Fruit fly (Drosophila melanogaster) whole organism, embryonic: ENCODE results near the gene qtc.

Experiments
- Atf3 ChIP-seq: fragments of 200-800 bp; sonication (Bioruptor generic); optimal IDR thresholded peaks from 3 replicates; lab custom pipeline; 2016; ENCODE audit warnings: missing biosample characterization, missing genetic modification characterization
- BEAF-32 ChIP-seq: fragments of 200-800 bp; sonication (Bioruptor generic); optimal IDR thresholded peaks from 3 replicates; lab custom pipeline; 2017; ENCODE audit warnings: missing biosample characterization, missing genetic modification characterization, mild to moderate bottlenecking, moderate library complexity, missing genetic modification reagents
- Bgb ChIP-seq: fragments of 200-800 bp; sonication (Bioruptor generic); IDR thresholded peaks from 2 replicates; pipeline ENCODE4 v1.3.6; 2022; ENCODE audit warnings: missing biosample characterization, missing genetic modification characterization; ENCODE audit not compliant: partially characterized antibody
- Blimp-1 ChIP-seq: fragments of 200-800 bp; sonication (Bioruptor generic); optimal IDR thresholded peaks from 3 replicates; lab custom pipeline; 2018; ENCODE audit warnings: missing biosample characterization, missing genetic modification characterization, mild to moderate bottlenecking, moderate library complexity, missing genetic modification reagents
- CG10462 ChIP-seq: fragments of 200-800 bp; sonication (Bioruptor generic); optimal IDR thresholded peaks from 2 replicates; lab custom pipeline; 2016; ENCODE audit warnings: missing biosample characterization, missing genetic modification characterization
- CG11723 ChIP-seq: fragments of 200-800 bp; sonication (Bioruptor generic); optimal IDR thresholded peaks from 2 replicates; lab custom pipeline; 2017; ENCODE audit warnings: missing biosample characterization, mild to moderate bottlenecking, missing genetic modification characterization
- CG12769 ChIP-seq: fragments of 200-800 bp; sonication (Bioruptor generic); optimal IDR thresholded peaks from 2 replicates; lab custom pipeline; 2019; ENCODE audit warnings: missing biosample characterization, mild to moderate bottlenecking, missing genetic modification characterization, moderate library complexity
- CG15514 ChIP-seq: fragments of 200-800 bp; sonication (Bioruptor generic); optimal IDR thresholded peaks from 3 replicates; lab custom pipeline; 2017; ENCODE audit warnings: missing biosample characterization, missing genetic modification characterization, mild to moderate bottlenecking, moderate library complexity, missing genetic modification reagents
- CG15601 ChIP-seq: fragments of 200-800 bp; sonication (Bioruptor generic); optimal IDR thresholded peaks from 3 replicates; lab custom pipeline; 2019; ENCODE audit warnings: missing biosample characterization, mild to moderate bottlenecking, missing genetic modification characterization, moderate library complexity
- CG15696 ChIP-seq: fragments of 200-800 bp; sonication (Bioruptor generic); optimal IDR thresholded peaks from 2 replicates; lab custom pipeline; 2019; ENCODE audit warnings: missing biosample characterization, mild to moderate bottlenecking, missing genetic modification characterization, moderate library complexity
- CG17612 ChIP-seq: fragments of 200-800 bp; sonication (Bioruptor generic); IDR thresholded peaks from 2 replicates; pipeline ENCODE4 v1.3.6; 2022; ENCODE audit warnings: missing biosample characterization, missing genetic modification characterization
- CG1832 ChIP-seq: fragments of 200-800 bp; sonication (Bioruptor generic); optimal IDR thresholded peaks from 2 replicates; lab custom pipeline; 2017; ENCODE audit warnings: missing biosample characterization, mild to moderate bottlenecking, missing genetic modification characterization, inconsistent platforms
- CG18476 ChIP-seq: fragments of 200-800 bp; sonication (Bioruptor generic); optimal IDR thresholded peaks from 2 replicates; lab custom pipeline; 2016; ENCODE audit warnings: missing biosample characterization, mild to moderate bottlenecking, missing genetic modification characterization
- CG2120 ChIP-seq: fragments of 200-800 bp; sonication (Bioruptor generic); optimal IDR thresholded peaks from 3 replicates; lab custom pipeline; 2016; ENCODE audit warnings: missing biosample characterization, missing genetic modification characterization
- CG2129 ChIP-seq: fragments of 200-800 bp; sonication (Bioruptor generic); IDR thresholded peaks from 2 replicates; pipeline ENCODE4 v1.3.6; 2022; ENCODE audit warnings: missing biosample characterization, missing genetic modification characterization; ENCODE audit not compliant: partially characterized antibody
- CG2712 ChIP-seq: fragments of 200-800 bp; optimal IDR thresholded peaks from 3 replicates; lab custom pipeline; 2019; ENCODE audit warnings: missing biosample characterization, mild to moderate bottlenecking, missing genetic modification characterization, moderate library complexity
- CG30020 ChIP-seq: fragments of 200-800 bp; optimal IDR thresholded peaks from 2 replicates; lab custom pipeline; 2019; ENCODE audit warnings: missing biosample characterization, mild to moderate bottlenecking, missing genetic modification characterization, moderate library complexity
- CG31365 ChIP-seq: fragments of 200-800 bp; sonication (Bioruptor generic); optimal IDR thresholded peaks from 2 replicates; lab custom pipeline; 2018; ENCODE audit warnings: missing biosample characterization, mild to moderate bottlenecking, missing genetic modification characterization
- CG3163 ChIP-seq: fragments of 200-800 bp; sonication (Bioruptor generic); optimal IDR thresholded peaks from 3 replicates; lab custom pipeline; 2016; ENCODE audit warnings: missing biosample characterization, missing genetic modification characterization
- CG34224 ChIP-seq: fragments of 200-800 bp; sonication (Bioruptor generic); IDR thresholded peaks from 3 replicates; pipeline ENCODE4 v1.3.6; 2022; ENCODE audit warnings: missing biosample characterization, missing genetic modification characterization; ENCODE audit not compliant: partially characterized antibody
- CG42726 ChIP-seq: fragments of 200-800 bp; sonication (Bioruptor generic); IDR thresholded peaks from 2 replicates; pipeline ENCODE4 v1.3.6; 2022; ENCODE audit warnings: missing biosample characterization, missing genetic modification characterization; ENCODE audit not compliant: partially characterized antibody
- CG4854 ChIP-seq: fragments of 200-800 bp; sonication (Bioruptor generic); optimal IDR thresholded peaks from 2 replicates; lab custom pipeline; 2016; ENCODE audit warnings: missing biosample characterization, missing genetic modification characterization, inconsistent platforms
- CG6654 ChIP-seq: fragments of 200-800 bp; sonication (Bioruptor generic); optimal IDR thresholded peaks from 2 replicates; lab custom pipeline; 2017; ENCODE audit warnings: missing biosample characterization, mild to moderate bottlenecking, missing genetic modification characterization
- CG7987 ChIP-seq: fragments of 200-800 bp; sonication (Bioruptor generic); optimal IDR thresholded peaks from 2 replicates; lab custom pipeline; 2018; ENCODE audit warnings: missing biosample characterization, mild to moderate bottlenecking, missing genetic modification characterization, moderate library complexity
- CG9817 ChIP-seq: fragments of 200-800 bp; sonication (Bioruptor generic); optimal IDR thresholded peaks from 2 replicates; lab custom pipeline; 2018; ENCODE audit warnings: missing biosample characterization, mild to moderate bottlenecking, missing genetic modification characterization, moderate library complexity
- CoRest ChIP-seq: fragments of 200-800 bp; sonication (Bioruptor generic); optimal IDR thresholded peaks from 3 replicates; lab custom pipeline; 2018; ENCODE audit warnings: missing biosample characterization, mild to moderate bottlenecking, missing genetic modification characterization, moderate library complexity
- CrebB ChIP-seq: fragments of 200-800 bp; sonication (Bioruptor generic); optimal IDR thresholded peaks from 3 replicates; lab custom pipeline; 2018; ENCODE audit warnings: missing biosample characterization, mild to moderate bottlenecking, missing genetic modification characterization
- D ChIP-seq, 2 experiments: fragments of 200-800 bp in 1 of 2; fragments of >200 bp in 1 of 2; sonication (Bioruptor generic) in 1 of 2; optimal IDR thresholded peaks; 2 replicates in 1 of 2; 3 replicates in 1 of 2; lab custom pipeline; 2017; ENCODE audit warnings: mild to moderate bottlenecking in 1 of 2, missing biosample characterization in 1 of 2, missing genetic modification characterization in 1 of 2, missing genetic modification reagents in 1 of 2
- Dip3 ChIP-seq: fragments of 200-800 bp; sonication (Bioruptor generic); optimal IDR thresholded peaks from 3 replicates; lab custom pipeline; 2016; ENCODE audit warnings: missing biosample characterization, missing genetic modification characterization
- Dp ChIP-seq: fragments of 200-800 bp; sonication (Bioruptor generic); optimal IDR thresholded peaks from 2 replicates; lab custom pipeline; 2018; ENCODE audit warnings: missing biosample characterization, mild to moderate bottlenecking, missing genetic modification characterization, moderate library complexity
- Fer1 ChIP-seq: fragments of 200-800 bp; sonication (Bioruptor generic); optimal IDR thresholded peaks from 2 replicates; lab custom pipeline; 2017; ENCODE audit warnings: missing biosample characterization, mild to moderate bottlenecking, missing genetic modification characterization
- Jarid2 ChIP-seq: fragments of 200-800 bp; sonication (Bioruptor generic); optimal IDR thresholded peaks from 3 replicates; lab custom pipeline; 2017; ENCODE audit warnings: mild to moderate bottlenecking, missing biosample characterization, missing genetic modification reagents, missing genetic modification characterization
- Pdp1 ChIP-seq, 2 experiments: fragments of 200-800 bp; sonication (Bioruptor generic); optimal IDR thresholded peaks; 3 replicates each; lab custom pipeline; 2016; ENCODE audit warnings: missing biosample characterization in 2 of 2, missing genetic modification characterization in 2 of 2, mild to moderate bottlenecking in 1 of 2, moderate library complexity in 1 of 2
- Side ChIP-seq: fragments of 200-800 bp; sonication (Bioruptor generic); optimal IDR thresholded peaks from 2 replicates; lab custom pipeline; 2016; ENCODE audit warnings: missing biosample characterization, missing genetic modification characterization
- ara ChIP-seq: fragments of 200-800 bp; sonication (Bioruptor generic); IDR thresholded peaks from 2 replicates; pipeline ENCODE4 v1.3.6; 2022; ENCODE audit warnings: missing biosample characterization, missing genetic modification characterization
- ash1 ChIP-seq: fragments of 200-800 bp; sonication (Bioruptor generic); optimal IDR thresholded peaks from 2 replicates; lab custom pipeline; 2018; ENCODE audit warnings: missing biosample characterization, mild to moderate bottlenecking, missing genetic modification characterization
- en ChIP-seq: fragments of 200-800 bp; sonication (Bioruptor generic); optimal IDR thresholded peaks from 2 replicates; lab custom pipeline; 2016; ENCODE audit warnings: missing biosample characterization, missing genetic modification characterization
- gt ChIP-seq: fragments of 200-800 bp; sonication (Bioruptor generic); IDR thresholded peaks from 2 replicates; pipeline ENCODE4 v1.3.6; 2022; ENCODE audit warnings: missing biosample characterization, missing genetic modification characterization
- kah ChIP-seq: fragments of 200-800 bp; sonication (Bioruptor generic); optimal IDR thresholded peaks from 2 replicates; lab custom pipeline; 2018; ENCODE audit warnings: missing biosample characterization, mild to moderate bottlenecking, missing genetic modification characterization
- ken ChIP-seq: fragments of 200-800 bp; sonication (Bioruptor generic); IDR thresholded peaks from 3 replicates; pipeline ENCODE4 v1.3.6; 2022; ENCODE audit warnings: missing biosample characterization, missing genetic modification characterization
- kni ChIP-seq: fragments of 200-800 bp; sonication (Bioruptor generic); optimal IDR thresholded peaks from 3 replicates; lab custom pipeline; 2017; ENCODE audit warnings: mild to moderate bottlenecking, missing biosample characterization, missing genetic modification reagents, missing genetic modification characterization
- sc ChIP-seq, 3 experiments: fragments of >200 bp in 2 of 3; fragments of 200-800 bp in 1 of 3; sonication (Bioruptor generic) in 1 of 3; optimal IDR thresholded peaks; 2 replicates in 2 of 3; 3 replicates in 1 of 3; lab custom pipeline; 2017; ENCODE audit warnings: mild to moderate bottlenecking in 1 of 3, missing biosample characterization in 1 of 3, missing genetic modification characterization in 1 of 3, missing genetic modification reagents in 1 of 3
- sens-2 ChIP-seq: fragments of 200-800 bp; sonication (Bioruptor generic); IDR thresholded peaks from 2 replicates; pipeline ENCODE4 v1.3.6; 2022; ENCODE audit warnings: missing biosample characterization, missing genetic modification characterization
- sima ChIP-seq: fragments of 200-800 bp; sonication (Bioruptor generic); optimal IDR thresholded peaks from 2 replicates; lab custom pipeline; 2016; ENCODE audit warnings: missing biosample characterization, missing genetic modification characterization
- sob ChIP-seq: fragments of 200-800 bp; sonication (Bioruptor generic); IDR thresholded peaks from 2 replicates; pipeline ENCODE4 v1.3.6; 2022; ENCODE audit warnings: missing biosample characterization, missing genetic modification characterization
- stwl ChIP-seq: fragments of 200-800 bp; sonication (Bioruptor generic); optimal IDR thresholded peaks from 3 replicates; lab custom pipeline; 2018; ENCODE audit warnings: missing biosample characterization, mild to moderate bottlenecking, missing genetic modification characterization, moderate library complexity
- zf30C ChIP-seq: fragments of 200-800 bp; sonication (Bioruptor generic); optimal IDR thresholded peaks from 3 replicates; lab custom pipeline; 2018; ENCODE audit warnings: missing biosample characterization, mild to moderate bottlenecking, missing genetic modification characterization

Gene qtc

dm6 chr2L:5099790-5100360 lies 39.3 kb downstream of the qtc start, which contains the start of gene ND-13A (continued):
- TF ChIP-seq CG34224 (GFP tag; lab: Robert Waterston, UW) (no peak), CG6654 (GFP tag; lab: Kevin White, UChicago) (no peak), sens-2 (GFP tag; lab: Robert Waterston, UW) (no peak), ash1 (no peak), CG7987 (GFP tag; lab: Kevin White, UChicago) (peak; percentile 44), D (optimal IDR thresholded peaks at IDR 0.05; lab: Kevin White, UChicago) (no peak), D (GFP tag; optimal IDR thresholded peaks at IDR 0.05; lab: Kevin White, UChicago) (no peak), stwl (tag; lab: Kevin White, UChicago) (peak; percentile 87), Blimp-1 (no peak), CG9817 (tag; lab: Kevin White, UChicago) (no peak), Side (GFP tag; lab: Kevin White, UChicago) (no peak), CG3163 (GFP tag; lab: Kevin White, UChicago) (no peak), CG30020 (tag; lab: Kevin White, UChicago) (peak; percentile 25), ken (GFP tag; lab: Robert Waterston, UW) (no peak), CG15514 (GFP tag; lab: Kevin White, UChicago) (peak; percentile 44), zf30C (GFP tag; lab: Kevin White, UChicago) (no peak), sob (GFP tag; lab: Robert Waterston, UW) (no peak), CG2712 (tag; lab: Kevin White, UChicago) (no peak), Dp (peak; percentile 69), Dip3 (GFP tag; lab: Kevin White, UChicago) (no peak), Fer1 (GFP tag; lab: Kevin White, UChicago) (peak; percentile 18), CG4854 (no peak), CG2129 (GFP tag; lab: Robert Waterston, UW) (no peak), gt (no peak), Jarid2 (GFP tag; lab: Kevin White, UChicago) (no peak), en (GFP tag; lab: Kevin White, UChicago) (no peak), CG11723 (GFP tag; lab: Kevin White, UChicago) (no peak), Bgb (no peak; the same call in 1 of the 2 replicates), sima (no peak), Atf3 (no peak), CG12769 (tag; lab: Kevin White, UChicago) (no peak), kni (GFP tag; lab: Kevin White, UChicago) (no peak), Pdp1 (GFP tag; optimal IDR thresholded peaks at IDR 0.05; lab: Kevin White, UChicago) (peak in 1 of 2 experiments; percentile 93), ara (GFP tag; lab: Robert Waterston, UW) (no peak), CG18476 (GFP tag; lab: Kevin White, UChicago) (no peak), CG17612 (GFP tag; lab: Robert Waterston, UW) (no peak), CG15696 (tag; lab: Kevin White, UChicago) (no peak), BEAF-32 (peak; percentile 18), kah (GFP tag; lab: Kevin White, UChicago) (no peak), CG2120 (GFP tag; lab: Kevin White, UChicago) (no peak), CG42726 (GFP tag; lab: Robert Waterston, UW) (0 out of 2 replicates have a peak, but pooled peaks have one; percentile 35), CG10462 (peak; percentile 11), CoRest (tag; lab: Kevin White, UChicago) (no peak), CG1832 (GFP tag; lab: Kevin White, UChicago) (no peak), CG31365 (no peak), sc (optimal IDR thresholded peaks at IDR 0.05; lab: Kevin White, UChicago) (no peak), sc (GFP tag; optimal IDR thresholded peaks at IDR 0.05; lab: Kevin White, UChicago) (no peak), CrebB (peak; percentile 22), CG15601 (tag; lab: Kevin White, UChicago) (peak; percentile 9)
